Fruit fly (Drosophila melanogaster) whole organism, embryonic: ENCODE data around the gene lqfR.

Experiments used
- BtbVII ChIP-seq: fragments of 200-800 bp; sonication (Bioruptor generic); optimal IDR thresholded peaks from 3 replicates; lab custom pipeline; 2017; ENCODE audit warnings: missing biosample characterization, mild to moderate bottlenecking, missing genetic modification characterization
- CG11398 ChIP-seq: fragments of 200-800 bp; sonication (Bioruptor generic); optimal IDR thresholded peaks from 2 replicates; lab custom pipeline; 2016; ENCODE audit warnings: missing biosample characterization, missing genetic modification characterization
- CG11560 ChIP-seq: fragments of 200-800 bp; sonication (Bioruptor generic); IDR thresholded peaks from 3 replicates; pipeline ENCODE4 v1.3.6; 2022; ENCODE audit warnings: missing biosample characterization, missing genetic modification characterization
- CG11695 ChIP-seq: fragments of 200-800 bp; sonication (Bioruptor generic); IDR thresholded peaks from 3 replicates; pipeline ENCODE4 v1.3.6; 2022; ENCODE audit warnings: missing biosample characterization, missing genetic modification characterization
- CG12071 ChIP-seq: fragments of 200-800 bp; sonication (Bioruptor generic); optimal IDR thresholded peaks from 3 replicates; lab custom pipeline; 2018; ENCODE audit warnings: missing biosample characterization, mild to moderate bottlenecking, missing genetic modification characterization
- CG12299 ChIP-seq: fragments of 200-800 bp; sonication (Bioruptor generic); optimal IDR thresholded peaks from 2 replicates; lab custom pipeline; 2018; ENCODE audit warnings: missing biosample characterization, mild to moderate bottlenecking, missing genetic modification characterization
- CG13287 ChIP-seq: fragments of 200-800 bp; sonication (Bioruptor generic); IDR thresholded peaks from 2 replicates; pipeline ENCODE4 v1.3.6; 2022; ENCODE audit warnings: missing biosample characterization, missing genetic modification characterization; ENCODE audit not compliant: partially characterized antibody
- CG13624 ChIP-seq: fragments of 200-800 bp; sonication (Bioruptor generic); optimal IDR thresholded peaks from 2 replicates; lab custom pipeline; 2016; ENCODE audit warnings: missing biosample characterization, missing genetic modification characterization
- CG15514 ChIP-seq: fragments of 200-800 bp; sonication (Bioruptor generic); optimal IDR thresholded peaks from 3 replicates; lab custom pipeline; 2017; ENCODE audit warnings: missing biosample characterization, missing genetic modification characterization, mild to moderate bottlenecking, moderate library complexity, missing genetic modification reagents
- CG16863 ChIP-seq: fragments of 200-800 bp; sonication (Bioruptor generic); optimal IDR thresholded peaks from 3 replicates; lab custom pipeline; 2016; ENCODE audit warnings: missing biosample characterization, missing genetic modification characterization
- CG18599 ChIP-seq: fragments of 200-800 bp; sonication (Bioruptor generic); optimal IDR thresholded peaks from 3 replicates; lab custom pipeline; 2017; ENCODE audit warnings: missing biosample characterization, missing genetic modification characterization, mild to moderate bottlenecking, moderate library complexity, missing genetic modification reagents
- CG2120 ChIP-seq: fragments of 200-800 bp; sonication (Bioruptor generic); optimal IDR thresholded peaks from 3 replicates; lab custom pipeline; 2016; ENCODE audit warnings: missing biosample characterization, missing genetic modification characterization
- CG2889 ChIP-seq: fragments of 200-800 bp; sonication (Bioruptor generic); IDR thresholded peaks from 3 replicates; pipeline ENCODE4 v1.3.6; 2022; ENCODE audit warnings: missing biosample characterization, missing genetic modification characterization
- CG30020 ChIP-seq: fragments of 200-800 bp; optimal IDR thresholded peaks from 2 replicates; lab custom pipeline; 2019; ENCODE audit warnings: missing biosample characterization, mild to moderate bottlenecking, missing genetic modification characterization, moderate library complexity
- CG33213 ChIP-seq: fragments of 200-800 bp; sonication (Bioruptor generic); optimal IDR thresholded peaks from 3 replicates; lab custom pipeline; 2016; ENCODE audit warnings: missing biosample characterization, missing genetic modification characterization
- CG34422 ChIP-seq: fragments of 200-800 bp; sonication (Bioruptor generic); IDR thresholded peaks from 3 replicates; pipeline ENCODE4 v1.3.6; 2022; ENCODE audit warnings: missing biosample characterization, missing genetic modification characterization
- CG8765 ChIP-seq: fragments of 200-800 bp; sonication (Bioruptor generic); IDR thresholded peaks from 2 replicates; pipeline ENCODE4 v1.3.6; 2022; ENCODE audit warnings: missing biosample characterization, missing genetic modification characterization
- CG9609 ChIP-seq: fragments of 200-800 bp; sonication (Bioruptor generic); optimal IDR thresholded peaks from 3 replicates; lab custom pipeline; 2016; ENCODE audit warnings: missing biosample characterization, missing genetic modification characterization
- CoRest ChIP-seq: fragments of 200-800 bp; sonication (Bioruptor generic); optimal IDR thresholded peaks from 3 replicates; lab custom pipeline; 2018; ENCODE audit warnings: missing biosample characterization, mild to moderate bottlenecking, missing genetic modification characterization, moderate library complexity
- D19B ChIP-seq: fragments of 200-800 bp; sonication (Bioruptor generic); optimal IDR thresholded peaks from 2 replicates; lab custom pipeline; 2017; ENCODE audit warnings: missing biosample characterization, mild to moderate bottlenecking, missing genetic modification characterization
- Dad ChIP-seq: fragments of 200-800 bp; sonication (Bioruptor generic); optimal IDR thresholded peaks from 3 replicates; lab custom pipeline; 2016; ENCODE audit warnings: missing biosample characterization, missing genetic modification characterization
- Dbx ChIP-seq: fragments of 200-800 bp; sonication (Bioruptor generic); IDR thresholded peaks from 3 replicates; pipeline ENCODE4 v1.3.6; 2022; ENCODE audit warnings: missing biosample characterization, missing genetic modification characterization
- Dip2 ChIP-seq: fragments of 200-800 bp; sonication (Bioruptor generic); IDR thresholded peaks from 2 replicates; pipeline ENCODE4 v1.3.6; 2022; ENCODE audit warnings: missing biosample characterization, missing genetic modification characterization
- Doc3 ChIP-seq: fragments of 200-800 bp; sonication (Bioruptor generic); IDR thresholded peaks from 3 replicates; pipeline ENCODE4 v1.3.6; 2022; ENCODE audit warnings: missing biosample characterization, missing genetic modification characterization; ENCODE audit not compliant: partially characterized antibody
- ERR ChIP-seq: fragments of 200-800 bp; sonication (Bioruptor generic); optimal IDR thresholded peaks from 2 replicates; lab custom pipeline; 2016; ENCODE audit warnings: missing biosample characterization, missing genetic modification characterization
- H2.0 ChIP-seq: fragments of 200-800 bp; sonication (Bioruptor generic); IDR thresholded peaks from 2 replicates; pipeline ENCODE4 v1.3.6; 2022; ENCODE audit warnings: missing biosample characterization, missing genetic modification characterization
- NC2β ChIP-seq: fragments of 200-800 bp; sonication (Bioruptor generic); optimal IDR thresholded peaks from 2 replicates; lab custom pipeline; 2016; ENCODE audit warnings: missing biosample characterization, missing genetic modification characterization
- Nf-YC ChIP-seq: fragments of 200-800 bp; optimal IDR thresholded peaks from 3 replicates; lab custom pipeline; 2019; ENCODE audit warnings: missing biosample characterization, mild to moderate bottlenecking, missing genetic modification characterization, moderate library complexity
- Pdp1 ChIP-seq, 2 experiments: fragments of 200-800 bp; sonication (Bioruptor generic); optimal IDR thresholded peaks; 3 replicates each; lab custom pipeline; 2016; ENCODE audit warnings: missing biosample characterization in 2 of 2, missing genetic modification characterization in 2 of 2, mild to moderate bottlenecking in 1 of 2, moderate library complexity in 1 of 2
- Scr ChIP-seq: fragments of 200-800 bp; sonication (Bioruptor generic); IDR thresholded peaks from 2 replicates; pipeline ENCODE4 v1.3.6; 2022; ENCODE audit warnings: missing biosample characterization, missing genetic modification characterization; ENCODE audit not compliant: partially characterized antibody
- Sin3A ChIP-seq: fragments of >200 bp; optimal IDR thresholded peaks from 2 replicates; lab custom pipeline; 2018
- Six4 ChIP-seq: fragments of 200-800 bp; sonication (Bioruptor generic); optimal IDR thresholded peaks from 2 replicates; lab custom pipeline; 2016; ENCODE audit warnings: missing biosample characterization, missing genetic modification characterization
- Sox100B ChIP-seq: fragments of 200-800 bp; sonication (Bioruptor generic); optimal IDR thresholded peaks from 3 replicates; lab custom pipeline; 2018; ENCODE audit warnings: missing biosample characterization, mild to moderate bottlenecking, missing genetic modification characterization
- Sry-δ ChIP-seq: fragments of 200-800 bp; sonication (Bioruptor generic); optimal IDR thresholded peaks from 2 replicates; lab custom pipeline; 2016; ENCODE audit warnings: missing biosample characterization, missing genetic modification characterization
- Taf1 ChIP-seq: fragments of 200-800 bp; sonication (Bioruptor generic); IDR thresholded peaks from 2 replicates; pipeline ENCODE4 v1.3.6; 2022; ENCODE audit warnings: missing biosample characterization, missing genetic modification characterization
- abd-A ChIP-seq: fragments of 200-800 bp; sonication (Bioruptor generic); optimal IDR thresholded peaks from 3 replicates; lab custom pipeline; 2019; ENCODE audit warnings: missing biosample characterization, mild to moderate bottlenecking, missing genetic modification characterization, moderate library complexity
- al ChIP-seq: fragments of 200-800 bp; sonication (Bioruptor generic); IDR thresholded peaks from 2 replicates; pipeline ENCODE4 v1.3.6; 2022; ENCODE audit warnings: missing biosample characterization, missing genetic modification characterization
- ash1 ChIP-seq: fragments of 200-800 bp; sonication (Bioruptor generic); optimal IDR thresholded peaks from 2 replicates; lab custom pipeline; 2018; ENCODE audit warnings: missing biosample characterization, mild to moderate bottlenecking, missing genetic modification characterization
- br ChIP-seq: fragments of >200 bp; optimal IDR thresholded peaks from 2 replicates; lab custom pipeline; 2017
- chinmo ChIP-seq: fragments of 200-800 bp; sonication (Bioruptor generic); IDR thresholded peaks from 4 replicates; pipeline ENCODE4 v1.3.6; 2022; ENCODE audit warnings: missing biosample characterization, missing genetic modification characterization; ENCODE audit not compliant: partially characterized antibody
- corto ChIP-seq: fragments of 200-800 bp; sonication (Bioruptor generic); optimal IDR thresholded peaks from 2 replicates; lab custom pipeline; 2016; ENCODE audit warnings: missing biosample characterization, mild to moderate bottlenecking, missing genetic modification characterization, moderate library complexity
- gsb-n ChIP-seq: fragments of 200-800 bp; sonication (Bioruptor generic); optimal IDR thresholded peaks from 3 replicates; lab custom pipeline; 2018; ENCODE audit warnings: missing biosample characterization, mild to moderate bottlenecking, missing genetic modification characterization
- hth ChIP-seq: fragments of >200 bp; optimal IDR thresholded peaks from 2 replicates; lab custom pipeline; 2017; ENCODE audit warnings: inconsistent platforms
- insv ChIP-seq, 2 experiments: fragments of 200-800 bp; sonication (Bioruptor generic); optimal IDR thresholded peaks; 3 replicates each; lab custom pipeline; 2016 to 2018; ENCODE audit warnings: missing biosample characterization in 2 of 2, missing genetic modification characterization in 2 of 2
- jigr1 ChIP-seq: fragments of 200-800 bp; sonication (Bioruptor generic); IDR thresholded peaks from 3 replicates; pipeline ENCODE4 v1.3.6; 2022; ENCODE audit warnings: missing biosample characterization, missing genetic modification characterization
- oc ChIP-seq: fragments of 200-800 bp; sonication (Bioruptor generic); optimal IDR thresholded peaks from 2 replicates; lab custom pipeline; 2018; ENCODE audit warnings: missing biosample characterization, mild to moderate bottlenecking, missing genetic modification characterization, moderate library complexity
- pita ChIP-seq: fragments of 200-800 bp; sonication (Bioruptor generic); optimal IDR thresholded peaks from 2 replicates; lab custom pipeline; 2017; ENCODE audit warnings: missing biosample characterization, mild to moderate bottlenecking, missing genetic modification characterization
- pros ChIP-seq: fragments of 200-800 bp; sonication (Bioruptor generic); optimal IDR thresholded peaks from 3 replicates; lab custom pipeline; 2019; ENCODE audit warnings: missing biosample characterization, mild to moderate bottlenecking, missing genetic modification characterization, moderate library complexity
- pum ChIP-seq: fragments of 200-800 bp; sonication (Bioruptor generic); optimal IDR thresholded peaks from 2 replicates; lab custom pipeline; 2016; ENCODE audit warnings: missing biosample characterization, missing genetic modification characterization
- sc ChIP-seq, 3 experiments: fragments of >200 bp in 2 of 3; fragments of 200-800 bp in 1 of 3; sonication (Bioruptor generic) in 1 of 3; optimal IDR thresholded peaks; 2 replicates in 2 of 3; 3 replicates in 1 of 3; lab custom pipeline; 2017; ENCODE audit warnings: mild to moderate bottlenecking in 1 of 3, missing biosample characterization in 1 of 3, missing genetic modification characterization in 1 of 3, missing genetic modification reagents in 1 of 3
- wor ChIP-seq: fragments of 200-800 bp; sonication (Bioruptor generic); IDR thresholded peaks from 2 replicates; pipeline ENCODE4 v1.3.6; 2022; ENCODE audit warnings: missing biosample characterization, missing genetic modification characterization
- yki ChIP-seq: fragments of >200 bp; optimal IDR thresholded peaks from 3 replicates; lab custom pipeline; 2018
- zfh1 ChIP-seq: fragments of 200-800 bp; sonication (Bioruptor generic); IDR thresholded peaks from 3 replicates; pipeline ENCODE4 v1.3.6; 2022; ENCODE audit warnings: missing biosample characterization, missing genetic modification characterization

Gene lqfR

dm6 chr3R:22375674-22376073 lies 35.4 kb upstream of the lqfR start, which contains the start of gene CG18596 (continued):
- TF ChIP-seq Dip2 (GFP tag; lab: Robert Waterston, UW), result no peak
- no peak for TF ChIP-seq CG13624 (GFP tag; lab: Kevin White, UChicago)
- TF ChIP-seq Nf-YC (tag; lab: Kevin White, UChicago), result no peak
- TF ChIP-seq CG18599 (GFP tag; lab: Kevin White, UChicago), result no peak
- TF ChIP-seq Dbx (GFP tag; lab: Robert Waterston, UW), result no peak
- peak; percentile 35 for TF ChIP-seq CoRest (tag; lab: Kevin White, UChicago)
- peak; percentile 98 for TF ChIP-seq CG13287 (GFP tag; lab: Robert Waterston, UW)
- no peak for TF ChIP-seq H2.0 (GFP tag; lab: Robert Waterston, UW)
- no peak for TF ChIP-seq Pdp1 (GFP tag; optimal IDR thresholded peaks at IDR 0.05; lab: Kevin White, UChicago)
- TF ChIP-seq al (GFP tag; lab: Robert Waterston, UW), result no peak
- no peak for TF ChIP-seq sc (optimal IDR thresholded peaks at IDR 0.05; lab: Kevin White, UChicago)
- no peak for TF ChIP-seq sc (GFP tag; optimal IDR thresholded peaks at IDR 0.05; lab: Kevin White, UChicago)
- TF ChIP-seq wor (GFP tag; lab: Robert Waterston, UW), result no peak
- no peak for TF ChIP-seq CG30020 (tag; lab: Kevin White, UChicago)
- no peak for TF ChIP-seq CG12071 (GFP tag; lab: Kevin White, UChicago)
- no peak for TF ChIP-seq insv (GFP tag; optimal IDR thresholded peaks at IDR 0.05; lab: Kevin White, UChicago)
- no peak for TF ChIP-seq ash1
- no peak for TF ChIP-seq ERR (GFP tag; lab: Kevin White, UChicago)
- no peak for TF ChIP-seq CG33213 (GFP tag; lab: Kevin White, UChicago)
- TF ChIP-seq oc (tag; lab: Kevin White, UChicago), result no peak
- no peak for TF ChIP-seq D19B (GFP tag; lab: Kevin White, UChicago)
- TF ChIP-seq Sin3A (lab: Kevin White, UChicago), result no peak
- no peak for TF ChIP-seq CG2889 (GFP tag; lab: Robert Waterston, UW)
- TF ChIP-seq CG11695 (GFP tag; lab: Robert Waterston, UW), result no peak
- TF ChIP-seq jigr1, result no peak
- TF ChIP-seq CG34422, result no peak
- TF ChIP-seq CG8765, result no peak
- no peak for TF ChIP-seq corto (GFP tag; lab: Kevin White, UChicago)
- TF ChIP-seq CG16863 (GFP tag; lab: Kevin White, UChicago), result no peak
- TF ChIP-seq CG15514 (GFP tag; lab: Kevin White, UChicago), result peak; percentile 29
- TF ChIP-seq yki (lab: Kevin White, UChicago), result no peak
- no peak for TF ChIP-seq br
- peak; percentile 42; the same call in 2 of the 4 replicates for TF ChIP-seq chinmo
- no peak for TF ChIP-seq CG11398 (GFP tag; lab: Kevin White, UChicago)
- TF ChIP-seq Sox100B, result no peak
- no peak for TF ChIP-seq pita (GFP tag; lab: Kevin White, UChicago)
- TF ChIP-seq Taf1 (GFP tag; lab: Robert Waterston, UW), result no peak
- peak; percentile 98 for TF ChIP-seq Scr (GFP tag; lab: Robert Waterston, UW)
- no peak for TF ChIP-seq CG2120 (GFP tag; lab: Kevin White, UChicago)
- no peak for TF ChIP-seq pum (GFP tag; lab: Kevin White, UChicago)
- TF ChIP-seq CG12299, result no peak
- peak; percentile 96 for TF ChIP-seq Doc3 (GFP tag; lab: Robert Waterston, UW)
- TF ChIP-seq pros (GFP tag; lab: Kevin White, UChicago), result no peak
- TF ChIP-seq zfh1, result no peak
- TF ChIP-seq Dad (GFP tag; lab: Kevin White, UChicago), result no peak
- no peak for TF ChIP-seq abd-A (tag; lab: Kevin White, UChicago)
- no peak for TF ChIP-seq CG11560
- no peak for TF ChIP-seq CG9609 (GFP tag; lab: Kevin White, UChicago)
- no peak for TF ChIP-seq hth
- TF ChIP-seq Six4 (GFP tag; lab: Kevin White, UChicago), result no peak
- no peak for TF ChIP-seq NC2β
- TF ChIP-seq Sry-δ (GFP tag; lab: Kevin White, UChicago), result peak; percentile 78
- TF ChIP-seq BtbVII (GFP tag; lab: Kevin White, UChicago), result no peak
- no peak for TF ChIP-seq gsb-n (tag; lab: Kevin White, UChicago)
